Fruit fly (Drosophila melanogaster) whole organism, embryonic: ENCODE measurements around the gene Crz.

ENCODE experiments used
- CG10321 ChIP-seq: fragments of 200-800 bp; sonication (Bioruptor generic); IDR thresholded peaks from 2 replicates; pipeline ENCODE4 v1.3.6; 2022; ENCODE audit warnings: missing biosample characterization, missing genetic modification characterization
- CG14050 ChIP-seq: fragments of 200-800 bp; sonication (Bioruptor generic); IDR thresholded peaks from 3 replicates; pipeline ENCODE4 v1.3.6; 2022; ENCODE audit warnings: missing biosample characterization, missing genetic modification characterization
- CG15514 ChIP-seq: fragments of 200-800 bp; sonication (Bioruptor generic); optimal IDR thresholded peaks from 3 replicates; lab custom pipeline; 2017; ENCODE audit warnings: missing biosample characterization, missing genetic modification characterization, mild to moderate bottlenecking, moderate library complexity, missing genetic modification reagents
- CG16813 ChIP-seq: fragments of 200-800 bp; sonication (Bioruptor generic); IDR thresholded peaks from 3 replicates; pipeline ENCODE4 v1.3.6; 2022; ENCODE audit warnings: missing biosample characterization, missing genetic modification characterization; ENCODE audit not compliant: partially characterized antibody
- CG16863 ChIP-seq: fragments of 200-800 bp; sonication (Bioruptor generic); optimal IDR thresholded peaks from 3 replicates; lab custom pipeline; 2016; ENCODE audit warnings: missing biosample characterization, missing genetic modification characterization
- CG17912 ChIP-seq: fragments of 200-800 bp; sonication (Bioruptor generic); optimal IDR thresholded peaks from 2 replicates; lab custom pipeline; 2018; ENCODE audit warnings: missing biosample characterization, mild to moderate bottlenecking, missing genetic modification characterization
- CG30020 ChIP-seq: fragments of 200-800 bp; optimal IDR thresholded peaks from 2 replicates; lab custom pipeline; 2019; ENCODE audit warnings: missing biosample characterization, mild to moderate bottlenecking, missing genetic modification characterization, moderate library complexity
- CG31388 ChIP-seq: fragments of 200-800 bp; sonication (Bioruptor generic); optimal IDR thresholded peaks from 2 replicates; lab custom pipeline; 2016; ENCODE audit warnings: missing biosample characterization, missing genetic modification characterization
- CG4360 ChIP-seq: fragments of 200-800 bp; sonication (Bioruptor generic); IDR thresholded peaks from 2 replicates; pipeline ENCODE4 v1.3.6; 2022; ENCODE audit warnings: missing biosample characterization, missing genetic modification characterization
- CG43689 ChIP-seq: fragments of 200-800 bp; sonication (Bioruptor generic); IDR thresholded peaks from 2 replicates; pipeline ENCODE4 v1.3.6; 2022; ENCODE audit warnings: missing biosample characterization, missing genetic modification characterization
- CG4854 ChIP-seq: fragments of 200-800 bp; sonication (Bioruptor generic); optimal IDR thresholded peaks from 2 replicates; lab custom pipeline; 2016; ENCODE audit warnings: missing biosample characterization, missing genetic modification characterization, inconsistent platforms
- CG6765 ChIP-seq: fragments of 200-800 bp; sonication (Bioruptor generic); optimal IDR thresholded peaks from 3 replicates; lab custom pipeline; 2017; ENCODE audit warnings: missing biosample characterization, mild to moderate bottlenecking, missing genetic modification characterization
- CG7839 ChIP-seq: fragments of 200-800 bp; sonication (Bioruptor generic); optimal IDR thresholded peaks from 3 replicates; lab custom pipeline; 2018; ENCODE audit warnings: missing biosample characterization, mild to moderate bottlenecking, missing genetic modification characterization, moderate library complexity
- CG8281 ChIP-seq: fragments of 200-800 bp; sonication (Bioruptor generic); optimal IDR thresholded peaks from 2 replicates; lab custom pipeline; 2018; ENCODE audit warnings: missing biosample characterization, mild to moderate bottlenecking, missing genetic modification characterization, moderate library complexity
- CG8359 ChIP-seq: fragments of 200-800 bp; sonication (Bioruptor generic); optimal IDR thresholded peaks from 2 replicates; lab custom pipeline; 2017; ENCODE audit warnings: missing biosample characterization, mild to moderate bottlenecking, missing genetic modification characterization, borderline replicate concordance
- Camta ChIP-seq: fragments of 200-800 bp; sonication (Bioruptor generic); optimal IDR thresholded peaks from 2 replicates; lab custom pipeline; 2016; ENCODE audit warnings: missing biosample characterization, missing genetic modification characterization
- D ChIP-seq, 2 experiments: fragments of 200-800 bp in 1 of 2; fragments of >200 bp in 1 of 2; sonication (Bioruptor generic) in 1 of 2; optimal IDR thresholded peaks; 2 replicates in 1 of 2; 3 replicates in 1 of 2; lab custom pipeline; 2017; ENCODE audit warnings: mild to moderate bottlenecking in 1 of 2, missing biosample characterization in 1 of 2, missing genetic modification characterization in 1 of 2, missing genetic modification reagents in 1 of 2
- D19A ChIP-seq: fragments of 200-800 bp; optimal IDR thresholded peaks from 3 replicates; lab custom pipeline; 2019; ENCODE audit warnings: missing biosample characterization, mild to moderate bottlenecking, missing genetic modification characterization, moderate library complexity
- Dll ChIP-seq: fragments of 200-800 bp; sonication (Bioruptor generic); IDR thresholded peaks from 4 replicates; pipeline ENCODE4 v1.3.6; 2022; ENCODE audit warnings: missing biosample characterization, missing genetic modification characterization; ENCODE audit not compliant: partially characterized antibody
- Drgx ChIP-seq: fragments of 200-800 bp; sonication (Bioruptor generic); IDR thresholded peaks from 2 replicates; pipeline ENCODE4 v1.3.6; 2022; ENCODE audit warnings: missing biosample characterization, missing genetic modification characterization
- Jarid2 ChIP-seq: fragments of 200-800 bp; sonication (Bioruptor generic); optimal IDR thresholded peaks from 3 replicates; lab custom pipeline; 2017; ENCODE audit warnings: mild to moderate bottlenecking, missing biosample characterization, missing genetic modification reagents, missing genetic modification characterization
- Kr ChIP-seq: fragments of 200-800 bp; sonication (Bioruptor generic); optimal IDR thresholded peaks from 2 replicates; lab custom pipeline; 2017; ENCODE audit warnings: missing biosample characterization, mild to moderate bottlenecking, missing genetic modification characterization
- Neu2 ChIP-seq: fragments of 200-800 bp; sonication (Bioruptor generic); optimal IDR thresholded peaks from 3 replicates; lab custom pipeline; 2016; ENCODE audit warnings: missing biosample characterization, missing genetic modification characterization, borderline replicate concordance
- Nf-YC ChIP-seq: fragments of 200-800 bp; optimal IDR thresholded peaks from 3 replicates; lab custom pipeline; 2019; ENCODE audit warnings: missing biosample characterization, mild to moderate bottlenecking, missing genetic modification characterization, moderate library complexity
- Poxn ChIP-seq: fragments of 200-800 bp; sonication (Bioruptor generic); IDR thresholded peaks from 2 replicates; pipeline ENCODE4 v1.3.6; 2022; ENCODE audit warnings: missing biosample characterization, missing genetic modification characterization
- Sin3A ChIP-seq: fragments of >200 bp; optimal IDR thresholded peaks from 2 replicates; lab custom pipeline; 2018
- Sry-β ChIP-seq: fragments of 200-800 bp; sonication (Bioruptor generic); optimal IDR thresholded peaks from 2 replicates; lab custom pipeline; 2018; ENCODE audit warnings: missing biosample characterization, mild to moderate bottlenecking, missing genetic modification characterization, moderate library complexity
- Sry-δ ChIP-seq: fragments of 200-800 bp; sonication (Bioruptor generic); optimal IDR thresholded peaks from 2 replicates; lab custom pipeline; 2016; ENCODE audit warnings: missing biosample characterization, missing genetic modification characterization
- Taf1 ChIP-seq: fragments of 200-800 bp; sonication (Bioruptor generic); IDR thresholded peaks from 2 replicates; pipeline ENCODE4 v1.3.6; 2022; ENCODE audit warnings: missing biosample characterization, missing genetic modification characterization
- Trl ChIP-seq, 3 experiments: fragments of >200 bp in 2 of 3; fragments of 200-800 bp in 1 of 3; sonication (Bioruptor generic) in 1 of 3; optimal IDR thresholded peaks; 2 replicates in 1 of 3; 3 replicates in 2 of 3; lab custom pipeline; 2016 to 2017; ENCODE audit warnings: missing biosample characterization in 1 of 3, missing genetic modification characterization in 1 of 3
- ato ChIP-seq: fragments of 200-800 bp; sonication (Bioruptor generic); IDR thresholded peaks from 2 replicates; pipeline ENCODE4 v1.3.6; 2022; ENCODE audit warnings: missing biosample characterization, missing genetic modification characterization; ENCODE audit not compliant: partially characterized antibody
- bcd ChIP-seq: fragments of 200-800 bp; sonication (Bioruptor generic); optimal IDR thresholded peaks from 2 replicates; lab custom pipeline; 2017; ENCODE audit warnings: missing biosample characterization, mild to moderate bottlenecking, missing genetic modification characterization
- dm ChIP-seq: fragments of 200-800 bp; sonication (Bioruptor generic); optimal IDR thresholded peaks from 3 replicates; lab custom pipeline; 2016; ENCODE audit warnings: missing biosample characterization, missing genetic modification characterization
- dmrt11E ChIP-seq: fragments of 200-800 bp; sonication (Bioruptor generic); optimal IDR thresholded peaks from 3 replicates; lab custom pipeline; 2018; ENCODE audit warnings: missing biosample characterization, mild to moderate bottlenecking, missing genetic modification characterization, moderate library complexity
- dpn ChIP-seq, 2 experiments: fragments of 200-800 bp; sonication (Bioruptor generic); optimal IDR thresholded peaks; 3 replicates each; lab custom pipeline; 2016; ENCODE audit warnings: missing biosample characterization in 2 of 2, missing genetic modification characterization in 2 of 2
- fu2 ChIP-seq: fragments of 200-800 bp; sonication (Bioruptor generic); optimal IDR thresholded peaks from 2 replicates; lab custom pipeline; 2016; ENCODE audit warnings: missing biosample characterization, missing genetic modification characterization
- gem ChIP-seq: fragments of 200-800 bp; sonication (Bioruptor generic); optimal IDR thresholded peaks from 2 replicates; lab custom pipeline; 2019; ENCODE audit warnings: missing biosample characterization, mild to moderate bottlenecking, missing genetic modification characterization, moderate library complexity
- hb ChIP-seq: fragments of 200-800 bp; sonication (Bioruptor generic); IDR thresholded peaks from 3 replicates; pipeline ENCODE4 v1.3.6; 2022; ENCODE audit warnings: missing biosample characterization, missing genetic modification characterization; ENCODE audit not compliant: partially characterized antibody
- lov ChIP-seq, 2 experiments: fragments of 200-800 bp in 1 of 2; fragments of >200 bp in 1 of 2; sonication (Bioruptor generic) in 1 of 2; IDR thresholded peaks in 1 of 2; optimal IDR thresholded peaks in 1 of 2; 2 replicates in 1 of 2; 3 replicates in 1 of 2; pipeline versions ENCODE4 v1.3.6 to Lab custom; 2017 to 2022; ENCODE audit warnings: missing biosample characterization in 1 of 2, missing genetic modification characterization in 1 of 2
- pnt ChIP-seq: fragments of 200-800 bp; sonication (Bioruptor generic); optimal IDR thresholded peaks from 3 replicates; lab custom pipeline; 2016; ENCODE audit warnings: missing biosample characterization, missing genetic modification characterization
- schlank ChIP-seq: fragments of 200-800 bp; sonication (Bioruptor generic); optimal IDR thresholded peaks from 2 replicates; lab custom pipeline; 2018; ENCODE audit warnings: missing biosample characterization, mild to moderate bottlenecking, missing genetic modification characterization
- sisA ChIP-seq: fragments of 200-800 bp; sonication (Bioruptor generic); IDR thresholded peaks from 2 replicates; pipeline ENCODE4 v1.3.6; 2022; ENCODE audit warnings: missing biosample characterization, missing genetic modification characterization
- sqz ChIP-seq: fragments of 200-800 bp; sonication (Bioruptor generic); optimal IDR thresholded peaks from 3 replicates; lab custom pipeline; 2018; ENCODE audit warnings: missing biosample characterization, mild to moderate bottlenecking, missing genetic modification characterization
- sr ChIP-seq: fragments of 200-800 bp; sonication (Bioruptor generic); IDR thresholded peaks from 3 replicates; pipeline ENCODE4 v1.3.6; 2022; ENCODE audit warnings: missing biosample characterization, missing genetic modification characterization
- stc ChIP-seq: fragments of 200-800 bp; sonication (Bioruptor generic); IDR thresholded peaks from 2 replicates; pipeline ENCODE4 v1.3.6; 2022; ENCODE audit warnings: missing biosample characterization, missing genetic modification characterization
- vvl ChIP-seq: fragments of 200-800 bp; sonication (Bioruptor generic); IDR thresholded peaks from 2 replicates; pipeline ENCODE4 v1.3.6; 2022; ENCODE audit warnings: missing biosample characterization, missing genetic modification characterization
- wek ChIP-seq: fragments of 200-800 bp; sonication (Bioruptor generic); optimal IDR thresholded peaks from 3 replicates; lab custom pipeline; 2018; ENCODE audit warnings: missing biosample characterization, mild to moderate bottlenecking, missing genetic modification characterization, moderate library complexity

The Crz gene

DNA sequence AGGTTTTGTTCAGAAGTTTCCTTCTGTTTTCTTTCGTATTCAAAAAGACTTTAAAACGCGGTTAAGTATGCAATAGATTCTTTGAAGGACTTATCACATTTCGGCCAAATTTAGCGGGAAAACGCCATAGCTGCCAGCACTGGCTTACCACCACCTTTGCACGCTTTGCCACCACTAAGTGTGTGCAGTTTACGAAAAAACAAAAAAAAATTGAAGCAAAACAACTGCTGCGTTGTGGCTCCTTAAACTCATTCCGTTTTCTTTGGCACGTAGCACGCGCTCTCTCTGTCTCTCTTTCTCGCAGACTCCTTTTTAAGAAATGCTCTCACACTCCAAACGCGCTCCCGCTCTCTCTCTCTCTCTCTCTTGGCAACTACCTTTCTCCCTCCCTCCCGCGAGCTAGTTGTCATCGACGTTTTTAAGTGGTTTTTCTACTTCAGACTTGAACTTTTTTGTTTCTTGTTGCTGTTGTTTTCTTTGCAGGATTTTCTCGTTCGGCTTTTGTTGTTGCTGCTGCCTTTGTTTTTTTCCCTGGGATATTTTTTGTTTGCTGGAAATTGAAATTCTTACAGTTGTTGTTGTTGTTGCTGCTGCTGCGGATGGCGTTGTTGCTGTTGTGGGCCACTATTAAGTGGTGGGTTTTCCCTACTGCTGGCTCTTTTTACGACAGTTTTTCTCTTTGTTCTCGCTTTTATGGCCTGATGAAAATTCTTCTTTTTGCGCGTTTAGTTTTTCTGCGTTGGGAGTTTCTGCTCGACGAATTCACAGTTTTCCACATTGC lies 35.9 kb upstream of the Crz start (continued):
- TF ChIP-seq Drgx (GFP tag; lab: Robert Waterston, UW) (0 out of 2 replicates have a peak, but pooled peaks have one; percentile 56), CG7839 (tag; lab: Kevin White, UChicago) (no peak), Nf-YC (no peak), CG30020 (tag; lab: Kevin White, UChicago) (no peak), Neu2 (GFP tag; lab: Kevin White, UChicago) (peak; percentile 66), Jarid2 (no peak), CG10321 (GFP tag; lab: Robert Waterston, UW) (no peak), CG4854 (no peak), Camta (no peak), hb (GFP tag; lab: Robert Waterston, UW) (no peak), CG14050 (GFP tag; lab: Robert Waterston, UW) (no peak), lov (optimal IDR thresholded peaks at IDR 0.05; lab: Kevin White, UChicago) (no peak), lov (GFP tag; IDR thresholded peaks at IDR 0.05; lab: Robert Waterston, UW) (0 out of 3 replicates have a peak, but pooled peaks have one; percentile 7), CG31388 (GFP tag; lab: Kevin White, UChicago) (no peak), CG4360 (GFP tag; lab: Robert Waterston, UW) (peak; percentile 98), Sry-δ (GFP tag; lab: Kevin White, UChicago) (peak; percentile 35), Sin3A (no peak), CG15514 (GFP tag; lab: Kevin White, UChicago) (peak; percentile 19), Taf1 (GFP tag; lab: Robert Waterston, UW) (no peak), CG16863 (GFP tag; lab: Kevin White, UChicago) (no peak), fu2 (no peak), stc (GFP tag; lab: Robert Waterston, UW) (no peak), Poxn (GFP tag; lab: Robert Waterston, UW) (no peak), Kr (GFP tag; lab: Kevin White, UChicago) (no peak), Dll (GFP tag; lab: Robert Waterston, UW) (0 out of 4 replicates have a peak, but pooled peaks have one; percentile 39), D (optimal IDR thresholded peaks at IDR 0.05; lab: Kevin White, UChicago) (no peak), D (GFP tag; optimal IDR thresholded peaks at IDR 0.05; lab: Kevin White, UChicago) (no peak), CG8359 (GFP tag; lab: Kevin White, UChicago) (no peak), dm (GFP tag; lab: Kevin White, UChicago) (no peak), ato (GFP tag; lab: Robert Waterston, UW) (no peak), schlank (tag; lab: Kevin White, UChicago) (no peak), CG17912 (GFP tag; lab: Kevin White, UChicago) (no peak), bcd (GFP tag; lab: Kevin White, UChicago) (no peak), sqz (GFP tag; lab: Kevin White, UChicago) (peak; percentile 94), Trl (optimal IDR thresholded peaks at IDR 0.05; lab: Kevin White, UChicago) (peak; percentile 96 to 97), Trl (GFP tag; optimal IDR thresholded peaks at IDR 0.05; lab: Kevin White, UChicago) (no peak), sr (GFP tag; lab: Robert Waterston, UW) (no peak), vvl (GFP tag; lab: Robert Waterston, UW) (no peak), CG43689 (GFP tag; lab: Robert Waterston, UW) (no peak), sisA (peak; percentile 40; the same call in 1 of the 2 replicates), CG6765 (GFP tag; lab: Kevin White, UChicago) (no peak), CG8281 (tag; lab: Kevin White, UChicago) (no peak), pnt (GFP tag; lab: Kevin White, UChicago) (no peak), Sry-β (GFP tag; lab: Kevin White, UChicago) (peak; percentile 96), CG16813 (GFP tag; lab: Robert Waterston, UW) (no peak), wek (GFP tag; lab: Kevin White, UChicago) (no peak), dpn (GFP tag; optimal IDR thresholded peaks at IDR 0.05; lab: Kevin White, UChicago) (peak in 1 of 2 experiments; percentile 21), dmrt11E (tag; lab: Kevin White, UChicago) (peak; percentile 12), gem (tag; lab: Kevin White, UChicago) (peak; percentile 38), D19A (tag; lab: Kevin White, UChicago) (no peak)
